Fruit fly (Drosophila melanogaster): ENCODE data around the gene Ctl2.

Ctl2 gene

DNA sequence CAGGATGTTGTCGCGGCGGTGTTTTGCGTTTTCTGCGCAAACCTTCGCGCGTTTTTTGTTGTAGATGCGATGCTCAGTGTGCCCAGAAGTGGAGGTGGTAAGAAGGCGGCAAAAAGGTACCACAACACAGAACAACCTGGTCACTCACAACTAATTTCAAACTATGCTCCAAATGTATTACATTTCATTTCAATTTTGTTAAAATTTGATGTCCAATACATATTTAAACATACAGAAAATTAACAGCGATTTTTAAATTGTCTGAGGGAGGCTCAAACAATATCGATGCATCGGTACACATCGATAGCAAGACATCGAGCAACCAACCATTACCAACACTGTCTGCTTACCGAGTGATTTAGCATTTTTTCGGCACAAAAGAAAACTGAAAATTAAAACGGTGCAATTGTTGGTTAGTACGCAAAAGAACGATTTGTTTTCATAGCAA is 30.1 kb downstream of the Ctl2 start, which contains the start of the genes Slbp and Rpn2 (continued):
- TF ChIP-seq CG11247 (GFP tag; IDR thresholded peaks at IDR 0.05) (no peak), corto (GFP tag; optimal IDR thresholded peaks at IDR 0.05) (no peak), Chrac-16 (GFP tag; optimal IDR thresholded peaks at IDR 0.05) (peak; percentile 10), CG2116 (GFP tag; optimal IDR thresholded peaks at IDR 0.05) (peak; percentile 95), toy (GFP tag; IDR thresholded peaks at IDR 0.05) (no peak), slbo (GFP tag; IDR thresholded peaks at IDR 0.05) (peak; percentile 47), zf30C (GFP tag; optimal IDR thresholded peaks at IDR 0.05) (no peak), wek (GFP tag; optimal IDR thresholded peaks at IDR 0.05) (no peak), ttk (GFP tag; IDR thresholded peaks at IDR 0.05) (no peak), CG8765 (GFP tag; IDR thresholded peaks at IDR 0.05) (no peak), CG18476 (GFP tag; optimal IDR thresholded peaks at IDR 0.05) (no peak), NfI (GFP tag; optimal IDR thresholded peaks at IDR 0.05) (peak; percentile 55), HLHmδ (GFP tag; optimal IDR thresholded peaks at IDR 0.05) (no peak), CG7556 (GFP tag; optimal IDR thresholded peaks at IDR 0.05) (peak; percentile 7), CG3407 (GFP tag; optimal IDR thresholded peaks at IDR 0.05) (no peak), CG4617 (GFP tag; optimal IDR thresholded peaks at IDR 0.05; ENCODE audit: borderline replicate concordance) (peak; percentile 89), CG13424 (tag; optimal IDR thresholded peaks at IDR 0.05) (no peak), CG43689 (GFP tag; IDR thresholded peaks at IDR 0.05) (no peak), zfh2 (GFP tag; optimal IDR thresholded peaks at IDR 0.05) (peak; percentile 66), Dad (GFP tag; optimal IDR thresholded peaks at IDR 0.05) (peak; percentile 48), hth (optimal IDR thresholded peaks at IDR 0.05) (no peak), Trl (optimal IDR thresholded peaks at IDR 0.05) (no peak), Trl (GFP tag; optimal IDR thresholded peaks at IDR 0.05) (peak; percentile 42), CG11723 (GFP tag; optimal IDR thresholded peaks at IDR 0.05) (no peak), sens-2 (GFP tag; IDR thresholded peaks at IDR 0.05) (no peak), CG17361 (GFP tag; IDR thresholded peaks at IDR 0.05) (no peak), h (optimal IDR thresholded peaks at IDR 0.05) (no peak), CG33213 (GFP tag; optimal IDR thresholded peaks at IDR 0.05) (peak; percentile 67), Gsc (GFP tag; IDR thresholded peaks at IDR 0.05) (no peak), CG10274 (GFP tag; optimal IDR thresholded peaks at IDR 0.05) (no peak), CG15011 (GFP tag; optimal IDR thresholded peaks at IDR 0.05) (no peak), CG17829 (tag; optimal IDR thresholded peaks at IDR 0.05) (peak; percentile 64), NC2α (GFP tag; optimal IDR thresholded peaks at IDR 0.05) (no peak), lmd (GFP tag; IDR thresholded peaks at IDR 0.05) (no peak; the same call in 1 of the 2 replicates), al (GFP tag; IDR thresholded peaks at IDR 0.05) (no peak), slou (GFP tag; optimal IDR thresholded peaks at IDR 0.05) (no peak), PHDP (tag; optimal IDR thresholded peaks at IDR 0.05) (peak; percentile 19), C15 (GFP tag; IDR thresholded peaks at IDR 0.05) (no peak), Mrtf (GFP tag; IDR thresholded peaks at IDR 0.05) (no peak), Ets65A (GFP tag) (peak; percentile 89), z (GFP tag; IDR thresholded peaks at IDR 0.05) (no peak), CG10462 (GFP tag; optimal IDR thresholded peaks at IDR 0.05) (no peak), CG9817 (tag; optimal IDR thresholded peaks at IDR 0.05) (peak; percentile 19), CG2678 (tag; optimal IDR thresholded peaks at IDR 0.05) (peak; percentile 34), CG17359 (tag; optimal IDR thresholded peaks at IDR 0.05) (no peak), CG11696 (GFP tag; IDR thresholded peaks at IDR 0.05) (no peak), bsh (GFP tag; optimal IDR thresholded peaks at IDR 0.05) (no peak), yki (optimal IDR thresholded peaks at IDR 0.05) (no peak), bab2 (GFP tag; optimal IDR thresholded peaks at IDR 0.05) (peak; percentile 34), usp (GFP tag; optimal IDR thresholded peaks at IDR 0.05) (no peak), Ravus (GFP tag; IDR thresholded peaks at IDR 0.05) (no peak), CG10321 (GFP tag; IDR thresholded peaks at IDR 0.05) (no peak), CG6272 (GFP tag; IDR thresholded peaks at IDR 0.05) (no peak), CG3726 (GFP tag; IDR thresholded peaks at IDR 0.05) (no peak)
